Fruit fly (Drosophila melanogaster) whole organism, embryonic: ENCODE results near the gene Usp5.

ENCODE experiments used
- ATbp ChIP-seq: fragments of 200-800 bp; sonication (Bioruptor generic); optimal IDR thresholded peaks from 2 replicates; lab custom pipeline; 2017; ENCODE audit warnings: missing biosample characterization, mild to moderate bottlenecking, missing genetic modification characterization, missing genetic modification reagents
- Antp ChIP-seq: fragments of 200-800 bp; sonication (Bioruptor generic); optimal IDR thresholded peaks from 3 replicates; lab custom pipeline; 2016; ENCODE audit warnings: missing biosample characterization, missing genetic modification characterization
- Atf3 ChIP-seq: fragments of 200-800 bp; sonication (Bioruptor generic); optimal IDR thresholded peaks from 3 replicates; lab custom pipeline; 2016; ENCODE audit warnings: missing biosample characterization, missing genetic modification characterization
- Blimp-1 ChIP-seq: fragments of 200-800 bp; sonication (Bioruptor generic); optimal IDR thresholded peaks from 3 replicates; lab custom pipeline; 2018; ENCODE audit warnings: missing biosample characterization, missing genetic modification characterization, mild to moderate bottlenecking, moderate library complexity, missing genetic modification reagents
- BtbVII ChIP-seq: fragments of 200-800 bp; sonication (Bioruptor generic); optimal IDR thresholded peaks from 3 replicates; lab custom pipeline; 2017; ENCODE audit warnings: missing biosample characterization, mild to moderate bottlenecking, missing genetic modification characterization
- CG10209 ChIP-seq: fragments of 200-800 bp; sonication (Bioruptor generic); optimal IDR thresholded peaks from 3 replicates; lab custom pipeline; 2017; ENCODE audit warnings: missing biosample characterization, mild to moderate bottlenecking, missing genetic modification characterization, missing genetic modification reagents
- CG10654 ChIP-seq: fragments of 200-800 bp; sonication (Bioruptor generic); optimal IDR thresholded peaks from 2 replicates; lab custom pipeline; 2016; ENCODE audit warnings: missing biosample characterization, missing genetic modification characterization
- CG10959 ChIP-seq: fragments of 200-800 bp; sonication (Bioruptor generic); IDR thresholded peaks from 2 replicates; pipeline ENCODE4 v1.3.6; 2022; ENCODE audit warnings: missing biosample characterization, missing genetic modification characterization
- CG16815 ChIP-seq: fragments of 200-800 bp; sonication (Bioruptor generic); optimal IDR thresholded peaks from 3 replicates; lab custom pipeline; 2017; ENCODE audit warnings: missing biosample characterization, mild to moderate bottlenecking, missing genetic modification characterization
- CG16863 ChIP-seq: fragments of 200-800 bp; sonication (Bioruptor generic); optimal IDR thresholded peaks from 3 replicates; lab custom pipeline; 2016; ENCODE audit warnings: missing biosample characterization, missing genetic modification characterization
- CG17612 ChIP-seq: fragments of 200-800 bp; sonication (Bioruptor generic); IDR thresholded peaks from 2 replicates; pipeline ENCODE4 v1.3.6; 2022; ENCODE audit warnings: missing biosample characterization, missing genetic modification characterization
- CG30431 ChIP-seq: fragments of 200-800 bp; sonication (Bioruptor generic); optimal IDR thresholded peaks from 2 replicates; lab custom pipeline; 2017; ENCODE audit warnings: missing biosample characterization, missing genetic modification characterization
- CG3407 ChIP-seq: fragments of 200-800 bp; sonication (Bioruptor generic); optimal IDR thresholded peaks from 2 replicates; lab custom pipeline; 2018; ENCODE audit warnings: missing biosample characterization, mild to moderate bottlenecking, missing genetic modification characterization
- CG34422 ChIP-seq: fragments of 200-800 bp; sonication (Bioruptor generic); IDR thresholded peaks from 3 replicates; pipeline ENCODE4 v1.3.6; 2022; ENCODE audit warnings: missing biosample characterization, missing genetic modification characterization
- CG4328 ChIP-seq: fragments of 200-800 bp; sonication (Bioruptor generic); optimal IDR thresholded peaks from 3 replicates; lab custom pipeline; 2017; ENCODE audit warnings: missing biosample characterization, missing genetic modification reagents, missing genetic modification characterization
- CG4707 ChIP-seq: fragments of 200-800 bp; sonication (Bioruptor generic); optimal IDR thresholded peaks from 2 replicates; lab custom pipeline; 2018; ENCODE audit warnings: missing biosample characterization, mild to moderate bottlenecking, missing genetic modification characterization, moderate library complexity
- CG8281 ChIP-seq: fragments of 200-800 bp; sonication (Bioruptor generic); optimal IDR thresholded peaks from 2 replicates; lab custom pipeline; 2018; ENCODE audit warnings: missing biosample characterization, mild to moderate bottlenecking, missing genetic modification characterization, moderate library complexity
- CG8359 ChIP-seq: fragments of 200-800 bp; sonication (Bioruptor generic); optimal IDR thresholded peaks from 2 replicates; lab custom pipeline; 2017; ENCODE audit warnings: missing biosample characterization, mild to moderate bottlenecking, missing genetic modification characterization, borderline replicate concordance
- CG8388 ChIP-seq: fragments of 200-800 bp; sonication (Bioruptor generic); optimal IDR thresholded peaks from 2 replicates; lab custom pipeline; 2019; ENCODE audit warnings: missing biosample characterization, mild to moderate bottlenecking, missing genetic modification characterization, moderate library complexity
- CG9215 ChIP-seq: fragments of 200-800 bp; sonication (Bioruptor generic); IDR thresholded peaks from 2 replicates; pipeline ENCODE4 v1.3.6; 2022; ENCODE audit warnings: missing biosample characterization, missing genetic modification characterization
- Chrac-16 ChIP-seq: fragments of 200-800 bp; sonication (Bioruptor generic); optimal IDR thresholded peaks from 3 replicates; lab custom pipeline; 2016; ENCODE audit warnings: missing biosample characterization, missing genetic modification characterization
- CrebB ChIP-seq: fragments of 200-800 bp; sonication (Bioruptor generic); optimal IDR thresholded peaks from 3 replicates; lab custom pipeline; 2018; ENCODE audit warnings: missing biosample characterization, mild to moderate bottlenecking, missing genetic modification characterization
- Deaf1 ChIP-seq: fragments of 200-800 bp; optimal IDR thresholded peaks from 3 replicates; lab custom pipeline; 2019; ENCODE audit warnings: missing biosample characterization, mild to moderate bottlenecking, missing genetic modification characterization, moderate library complexity
- Fer2 ChIP-seq: fragments of 200-800 bp; sonication (Bioruptor generic); optimal IDR thresholded peaks from 2 replicates; lab custom pipeline; 2018; ENCODE audit warnings: missing biosample characterization, mild to moderate bottlenecking, missing genetic modification characterization, moderate library complexity
- HLH3B ChIP-seq: fragments of 200-800 bp; sonication (Bioruptor generic); IDR thresholded peaks from 2 replicates; pipeline ENCODE4 v1.3.6; 2022; ENCODE audit warnings: missing biosample characterization, missing genetic modification characterization
- Kr ChIP-seq: fragments of 200-800 bp; sonication (Bioruptor generic); optimal IDR thresholded peaks from 2 replicates; lab custom pipeline; 2017; ENCODE audit warnings: missing biosample characterization, mild to moderate bottlenecking, missing genetic modification characterization
- PHDP ChIP-seq: fragments of 200-800 bp; sonication (Bioruptor generic); optimal IDR thresholded peaks from 3 replicates; lab custom pipeline; 2018; ENCODE audit warnings: missing biosample characterization, mild to moderate bottlenecking, missing genetic modification characterization, moderate library complexity
- Ptx1 ChIP-seq: fragments of 200-800 bp; sonication (Bioruptor generic); IDR thresholded peaks from 2 replicates; pipeline ENCODE4 v1.3.6; 2022; ENCODE audit warnings: missing biosample characterization, missing genetic modification characterization
- Rx ChIP-seq: fragments of 200-800 bp; sonication (Bioruptor generic); IDR thresholded peaks from 2 replicates; pipeline ENCODE4 v1.3.6; 2022; ENCODE audit warnings: missing biosample characterization, missing genetic modification characterization
- Sin3A ChIP-seq: fragments of >200 bp; optimal IDR thresholded peaks from 2 replicates; lab custom pipeline; 2018
- Sry-β ChIP-seq: fragments of 200-800 bp; sonication (Bioruptor generic); optimal IDR thresholded peaks from 2 replicates; lab custom pipeline; 2018; ENCODE audit warnings: missing biosample characterization, mild to moderate bottlenecking, missing genetic modification characterization, moderate library complexity
- YL-1 ChIP-seq: fragments of 200-800 bp; sonication (Bioruptor generic); optimal IDR thresholded peaks from 3 replicates; lab custom pipeline; 2017; ENCODE audit warnings: missing biosample characterization, mild to moderate bottlenecking, missing genetic modification characterization
- bbx ChIP-seq: fragments of 200-800 bp; sonication (Bioruptor generic); IDR thresholded peaks from 2 replicates; pipeline ENCODE4 v1.3.6; 2022; ENCODE audit warnings: missing biosample characterization, missing genetic modification characterization; ENCODE audit not compliant: partially characterized antibody
- crc ChIP-seq: fragments of 200-800 bp; sonication (Bioruptor generic); optimal IDR thresholded peaks from 2 replicates; lab custom pipeline; 2016; ENCODE audit warnings: missing biosample characterization, missing genetic modification characterization
- dmrt11E ChIP-seq: fragments of 200-800 bp; sonication (Bioruptor generic); optimal IDR thresholded peaks from 3 replicates; lab custom pipeline; 2018; ENCODE audit warnings: missing biosample characterization, mild to moderate bottlenecking, missing genetic modification characterization, moderate library complexity
- fd102C ChIP-seq: fragments of 200-800 bp; sonication (Bioruptor generic); optimal IDR thresholded peaks from 2 replicates; lab custom pipeline; 2018; ENCODE audit warnings: missing biosample characterization, mild to moderate bottlenecking, missing genetic modification characterization, moderate library complexity
- gcm ChIP-seq: fragments of 200-800 bp; sonication (Bioruptor generic); optimal IDR thresholded peaks from 2 replicates; lab custom pipeline; 2019; ENCODE audit warnings: missing biosample characterization, mild to moderate bottlenecking, missing genetic modification characterization, moderate library complexity
- ham ChIP-seq: fragments of 200-800 bp; sonication (Bioruptor generic); IDR thresholded peaks from 2 replicates; pipeline ENCODE4 v1.3.6; 2022; ENCODE audit warnings: missing biosample characterization, missing genetic modification characterization
- her ChIP-seq: fragments of 200-800 bp; sonication (Bioruptor generic); optimal IDR thresholded peaks from 2 replicates; lab custom pipeline; 2016; ENCODE audit warnings: missing biosample characterization, missing genetic modification characterization
- nom ChIP-seq: fragments of 200-800 bp; sonication (Bioruptor generic); optimal IDR thresholded peaks from 2 replicates; lab custom pipeline; 2017; ENCODE audit warnings: missing biosample characterization, missing genetic modification characterization, mild to moderate bottlenecking, moderate library complexity, missing genetic modification reagents
- odd ChIP-seq: fragments of 200-800 bp; sonication (Bioruptor generic); optimal IDR thresholded peaks from 2 replicates; lab custom pipeline; 2017; ENCODE audit warnings: missing biosample characterization, mild to moderate bottlenecking, missing genetic modification characterization
- onecut ChIP-seq: fragments of 200-800 bp; sonication (Bioruptor generic); IDR thresholded peaks from 2 replicates; pipeline ENCODE4 v1.3.6; 2022; ENCODE audit warnings: missing biosample characterization, missing genetic modification characterization
- pho ChIP-seq: fragments of 200-800 bp; sonication (Bioruptor generic); optimal IDR thresholded peaks from 2 replicates; lab custom pipeline; 2016; ENCODE audit warnings: missing biosample characterization, missing genetic modification characterization
- slbo ChIP-seq: fragments of 200-800 bp; sonication (Bioruptor generic); IDR thresholded peaks from 2 replicates; pipeline ENCODE4 v1.3.6; 2022; ENCODE audit warnings: missing biosample characterization, missing genetic modification characterization
- stwl ChIP-seq: fragments of 200-800 bp; sonication (Bioruptor generic); optimal IDR thresholded peaks from 3 replicates; lab custom pipeline; 2018; ENCODE audit warnings: missing biosample characterization, mild to moderate bottlenecking, missing genetic modification characterization, moderate library complexity
- tll ChIP-seq, 2 experiments: fragments of 200-800 bp in 1 of 2; fragments of >200 bp in 1 of 2; sonication (Bioruptor generic) in 1 of 2; optimal IDR thresholded peaks; 2 replicates each; lab custom pipeline; 2017 to 2019; ENCODE audit warnings: missing biosample characterization in 2 of 2, missing genetic modification characterization in 2 of 2, mild to moderate bottlenecking in 1 of 2, moderate library complexity in 1 of 2
- tna ChIP-seq: fragments of 200-800 bp; sonication (Bioruptor generic); IDR thresholded peaks from 2 replicates; pipeline ENCODE4 v1.3.6; 2022; ENCODE audit warnings: missing biosample characterization, missing genetic modification characterization; ENCODE audit not compliant: partially characterized antibody
- wor ChIP-seq: fragments of 200-800 bp; sonication (Bioruptor generic); IDR thresholded peaks from 2 replicates; pipeline ENCODE4 v1.3.6; 2022; ENCODE audit warnings: missing biosample characterization, missing genetic modification characterization
- zfh2 ChIP-seq: fragments of 200-800 bp; sonication (Bioruptor generic); optimal IDR thresholded peaks from 2 replicates; lab custom pipeline; 2016; ENCODE audit warnings: missing biosample characterization, missing genetic modification characterization

Usp5 gene

dm6 chr3L:3149060-3149872 lies 1.1 kb upstream of the Usp5 start (continued):
- TF ChIP-seq odd (GFP tag; lab: Kevin White, UChicago), result no peak
- no peak for TF ChIP-seq CG16815 (GFP tag; lab: Kevin White, UChicago)
- TF ChIP-seq CG9215 (GFP tag; lab: Robert Waterston, UW), result no peak
- TF ChIP-seq CG34422, result peak; percentile 73; the same call in 2 of the 3 replicates
- TF ChIP-seq Rx (GFP tag; lab: Robert Waterston, UW), result no peak
- TF ChIP-seq Atf3, result peak; percentile 81
- TF ChIP-seq nom (GFP tag; lab: Kevin White, UChicago), result peak; percentile 25
- TF ChIP-seq tll (GFP tag; optimal IDR thresholded peaks at IDR 0.05; lab: Kevin White, UChicago), result no peak
- TF ChIP-seq CG8281, result no peak
- no peak for TF ChIP-seq CG8388 (GFP tag; lab: Kevin White, UChicago)
- TF ChIP-seq CG3407, result no peak
- TF ChIP-seq gcm (GFP tag; lab: Kevin White, UChicago), result no peak
- no peak for TF ChIP-seq CG10654
- no peak for TF ChIP-seq Fer2 (tag; lab: Kevin White, UChicago)
- TF ChIP-seq Chrac-16 (GFP tag; lab: Kevin White, UChicago), result no peak
- TF ChIP-seq Ptx1, result peak; percentile 31; the same call in 1 of the 2 replicates
- TF ChIP-seq CG30431 (GFP tag; lab: Kevin White, UChicago), result no peak
- TF ChIP-seq YL-1, result peak; percentile 85
- no peak for TF ChIP-seq CG10959 (GFP tag; lab: Robert Waterston, UW)
- TF ChIP-seq CG17612 (GFP tag; lab: Robert Waterston, UW), result no peak
- no peak for TF ChIP-seq crc
- no peak for TF ChIP-seq Antp (GFP tag; lab: Kevin White, UChicago)
- no peak for TF ChIP-seq CrebB (tag; lab: Kevin White, UChicago)
- TF ChIP-seq wor (GFP tag; lab: Robert Waterston, UW), result no peak
- no peak for TF ChIP-seq zfh2 (GFP tag; lab: Kevin White, UChicago)
- peak; percentile 99 for TF ChIP-seq BtbVII (GFP tag; lab: Kevin White, UChicago)
- TF ChIP-seq CG4328 (GFP tag; lab: Kevin White, UChicago), result peak; percentile 45
- no peak for TF ChIP-seq ATbp (GFP tag; lab: Kevin White, UChicago)
- TF ChIP-seq Sry-β, result no peak
- TF ChIP-seq Kr, result no peak
- TF ChIP-seq CG10209 (GFP tag; lab: Kevin White, UChicago), result no peak
- TF ChIP-seq ham (GFP tag; lab: Robert Waterston, UW), result no peak
- no peak for TF ChIP-seq stwl (tag; lab: Kevin White, UChicago)
- peak; percentile 93 for TF ChIP-seq Deaf1 (tag; lab: Kevin White, UChicago)
- TF ChIP-seq fd102C (GFP tag; lab: Kevin White, UChicago), result no peak
- no peak for TF ChIP-seq dmrt11E
- TF ChIP-seq CG4707, result no peak
- no peak for TF ChIP-seq tna (GFP tag; lab: Robert Waterston, UW)
- no peak for TF ChIP-seq slbo
- no peak for TF ChIP-seq pho (GFP tag; lab: Kevin White, UChicago)
- no peak for TF ChIP-seq CG16863 (GFP tag; lab: Kevin White, UChicago)
- no peak for TF ChIP-seq PHDP (tag; lab: Kevin White, UChicago)
- TF ChIP-seq CG8359 (GFP tag; lab: Kevin White, UChicago), result no peak
- no peak for TF ChIP-seq Sin3A
- peak; percentile 24; the same call in 1 of the 2 replicates for TF ChIP-seq bbx (GFP tag; lab: Robert Waterston, UW)
- no peak for TF ChIP-seq her (GFP tag; lab: Kevin White, UChicago)
- no peak for TF ChIP-seq HLH3B (GFP tag; lab: Robert Waterston, UW)
- TF ChIP-seq Blimp-1 (GFP tag; lab: Kevin White, UChicago), result no peak
- peak; percentile 34 for TF ChIP-seq onecut
